Fruit fly (Drosophila melanogaster): ENCODE data around the gene bigmax.

bigmax gene

dm6 chr3R:27250907-27251306 is 37.4 kb downstream of the bigmax start, which contains the start of the genes TTLL6B and TfIIA-L:
TSS of gene TTLL6B (minus strand) at chr3R:27251007.
TSS of gene TfIIA-L (plus strand) at chr3R:27251112.
- TF ChIP-seq Pif1A (GFP tag; optimal IDR thresholded peaks at IDR 0.05) (no peak), fd96Ca (GFP tag; IDR thresholded peaks at IDR 0.05) (no peak), rn (GFP tag; IDR thresholded peaks at IDR 0.05) (no peak), CG12605 (GFP tag; IDR thresholded peaks at IDR 0.05) (no peak), Ets98B (GFP tag; IDR thresholded peaks at IDR 0.05) (no peak), CG9948 (tag; optimal IDR thresholded peaks at IDR 0.05) (no peak), CG8301 (tag; optimal IDR thresholded peaks at IDR 0.05) (no peak), CG14655 (GFP tag; optimal IDR thresholded peaks at IDR 0.05) (no peak), EcR (GFP tag; optimal IDR thresholded peaks at IDR 0.05) (no peak), CG4496 (GFP tag; IDR thresholded peaks at IDR 0.05) (no peak), CG17806 (tag; optimal IDR thresholded peaks at IDR 0.05) (no peak), Pif1B (GFP tag; optimal IDR thresholded peaks at IDR 0.05) (no peak), CG8159 (tag; optimal IDR thresholded peaks at IDR 0.05) (no peak), CG13204 (GFP tag; optimal IDR thresholded peaks at IDR 0.05) (no peak), CG15710 (tag; optimal IDR thresholded peaks at IDR 0.05) (no peak), CG34367 (tag; optimal IDR thresholded peaks at IDR 0.05) (no peak), D1 (tag; optimal IDR thresholded peaks at IDR 0.05) (no peak), Snoo (tag; optimal IDR thresholded peaks at IDR 0.05) (no peak)

- TF ChIP-seq D1 (tag; optimal IDR thresholded peaks at IDR 0.05) (no peak), Ets98B (GFP tag; IDR thresholded peaks at IDR 0.05) (no peak), Snoo (tag; optimal IDR thresholded peaks at IDR 0.05) (no peak), CG8159 (tag; optimal IDR thresholded peaks at IDR 0.05) (no peak), CG12605 (GFP tag; IDR thresholded peaks at IDR 0.05) (no peak), fd96Ca (GFP tag; IDR thresholded peaks at IDR 0.05) (no peak), CG15710 (tag; optimal IDR thresholded peaks at IDR 0.05) (no peak), CG32121 (GFP tag; IDR thresholded peaks at IDR 0.05) (no peak), gl (tag; optimal IDR thresholded peaks at IDR 0.05) (no peak), rn (GFP tag; IDR thresholded peaks at IDR 0.05) (no peak), Pif1B (GFP tag; optimal IDR thresholded peaks at IDR 0.05) (no peak), CG17806 (tag; optimal IDR thresholded peaks at IDR 0.05) (no peak)
Observed at dm6 chr3R:27247892-27248291, 40.4 kb downstream of the bigmax start, which contains the start of gene CG5984. TSS of gene CG5984 (minus strand) at chr3R:27247992.

- peak; percentile 49 for TF ChIP-seq CG32121 (GFP tag; IDR thresholded peaks at IDR 0.05)
- TF ChIP-seq D1 (tag; optimal IDR thresholded peaks at IDR 0.05), result no peak
- TF ChIP-seq Snoo (tag; optimal IDR thresholded peaks at IDR 0.05), result no peak
- peak; percentile 48; the same call in 1 of the 3 replicates for TF ChIP-seq CG4496 (GFP tag; IDR thresholded peaks at IDR 0.05)
- no peak for TF ChIP-seq fd96Ca (GFP tag; IDR thresholded peaks at IDR 0.05)
- TF ChIP-seq Pif1A (GFP tag; optimal IDR thresholded peaks at IDR 0.05), result peak; percentile 5
- TF ChIP-seq CG12605 (GFP tag; IDR thresholded peaks at IDR 0.05), result peak; percentile 64
- no peak for TF ChIP-seq EcR (GFP tag; optimal IDR thresholded peaks at IDR 0.05)
- peak; percentile 69 for TF ChIP-seq CG17806 (tag; optimal IDR thresholded peaks at IDR 0.05)
- peak; percentile 87 for TF ChIP-seq CG8159 (tag; optimal IDR thresholded peaks at IDR 0.05)
- TF ChIP-seq CG15710 (tag; optimal IDR thresholded peaks at IDR 0.05), result peak; percentile 80
- peak; percentile 83 for TF ChIP-seq CG9948 (tag; optimal IDR thresholded peaks at IDR 0.05)
- TF ChIP-seq CG8301 (tag; optimal IDR thresholded peaks at IDR 0.05), result peak; percentile 81
- no peak for TF ChIP-seq gl (tag; optimal IDR thresholded peaks at IDR 0.05)
- TF ChIP-seq CG14655 (GFP tag; optimal IDR thresholded peaks at IDR 0.05), result no peak
- TF ChIP-seq CG34367 (tag; optimal IDR thresholded peaks at IDR 0.05), result peak; percentile 68
- peak; percentile 10 for TF ChIP-seq CG13204 (GFP tag; optimal IDR thresholded peaks at IDR 0.05)
- TF ChIP-seq Pif1B (GFP tag; optimal IDR thresholded peaks at IDR 0.05), result no peak
Observed at dm6 chr3R:27246264-27246663, 42.1 kb downstream of the bigmax start.

dm6 chr3R:27245401-27245757 is 42.9 kb downstream of the bigmax start:
- TF ChIP-seq Snoo (tag; optimal IDR thresholded peaks at IDR 0.05), result no peak
- TF ChIP-seq CG32121 (GFP tag; IDR thresholded peaks at IDR 0.05), result 0 out of 2 replicates have a peak, but pooled peaks have one; percentile 25

- peak; percentile 41 for TF ChIP-seq Pif1B (GFP tag; optimal IDR thresholded peaks at IDR 0.05)
- TF ChIP-seq Ets98B (GFP tag; IDR thresholded peaks at IDR 0.05), result peak; percentile 24; the same call in 1 of the 2 replicates
- peak; percentile 54 for TF ChIP-seq EcR (GFP tag; optimal IDR thresholded peaks at IDR 0.05)
- no peak for TF ChIP-seq CG15710 (tag; optimal IDR thresholded peaks at IDR 0.05)
- no peak for TF ChIP-seq CG12605 (GFP tag; IDR thresholded peaks at IDR 0.05)
- TF ChIP-seq gl (tag; optimal IDR thresholded peaks at IDR 0.05), result peak; percentile 26
- 0 out of 3 replicates have a peak, but pooled peaks have one; percentile 17 for TF ChIP-seq fd96Ca (GFP tag; IDR thresholded peaks at IDR 0.05)
- peak; percentile 26 for TF ChIP-seq Snoo (tag; optimal IDR thresholded peaks at IDR 0.05)
- peak; percentile 82 for TF ChIP-seq CG13204 (GFP tag; optimal IDR thresholded peaks at IDR 0.05)
Observed at dm6 chr3R:27244742-27245400, 43.5 kb downstream of the bigmax start, which contains the start of gene CG18766. TSS of gene CG18766 (minus strand) at chr3R:27245249.

- TF ChIP-seq CG13204 (GFP tag; optimal IDR thresholded peaks at IDR 0.05) (no peak), rn (GFP tag; IDR thresholded peaks at IDR 0.05) (no peak), CG34367 (tag; optimal IDR thresholded peaks at IDR 0.05) (no peak), CG12605 (GFP tag; IDR thresholded peaks at IDR 0.05) (no peak)
Observed at dm6 chr3R:27244412-27244741, 43.9 kb downstream of the bigmax start.

dm6 chr3R:27240967-27241366 is 47.4 kb downstream of the bigmax start, which contains the start of gene CG17991:
TSS of gene CG17991 (plus strand) at chr3R:27241267.
- no peak for TF ChIP-seq CG8159 (tag; optimal IDR thresholded peaks at IDR 0.05)
- TF ChIP-seq Pif1A (GFP tag; optimal IDR thresholded peaks at IDR 0.05), result no peak
- TF ChIP-seq Snoo (tag; optimal IDR thresholded peaks at IDR 0.05), result no peak
- TF ChIP-seq fd96Ca (GFP tag; IDR thresholded peaks at IDR 0.05), result no peak
- TF ChIP-seq CG32121 (GFP tag; IDR thresholded peaks at IDR 0.05), result no peak
- TF ChIP-seq Pif1B (GFP tag; optimal IDR thresholded peaks at IDR 0.05), result no peak
- no peak for TF ChIP-seq CG4496 (GFP tag; IDR thresholded peaks at IDR 0.05)
- no peak for TF ChIP-seq CG9948 (tag; optimal IDR thresholded peaks at IDR 0.05)
